Fruit fly (Drosophila melanogaster) whole organism, wandering third instar larva: Measurements from ENCODE around the gene AOX4.

Experiments used
- Abd-B ChIP-seq: fragments of >200 bp; optimal IDR thresholded peaks from 2 replicates; lab custom pipeline; 2017; ENCODE audit warnings: missing biosample characterization, missing genetic modification characterization
- CG32264 ChIP-seq: fragments of 200-800 bp; sonication (Bioruptor generic); optimal IDR thresholded peaks from 2 replicates; lab custom pipeline; 2016; ENCODE audit warnings: missing biosample characterization, missing genetic modification characterization
- CG9705 ChIP-seq: fragments of 200-800 bp; sonication (Bioruptor generic); optimal IDR thresholded peaks from 2 replicates; lab custom pipeline; 2018; ENCODE audit warnings: missing biosample characterization, mild to moderate bottlenecking, missing genetic modification characterization
- CrebA ChIP-seq: fragments of 200-800 bp; sonication (Bioruptor generic); optimal IDR thresholded peaks from 2 replicates; lab custom pipeline; 2016; ENCODE audit warnings: missing biosample characterization, mild to moderate bottlenecking, missing genetic modification characterization, borderline replicate concordance
- Dfd ChIP-seq: fragments of >200 bp; optimal IDR thresholded peaks from 2 replicates; lab custom pipeline; 2017; ENCODE audit warnings: missing biosample characterization, missing genetic modification characterization
- Dif ChIP-seq: fragments of 200-275, 200-300 bp; sonication (Bioruptor generic); optimal IDR thresholded peaks from 2 replicates; lab custom pipeline; 2018; ENCODE audit warnings: missing biosample characterization, missing genetic modification characterization; ENCODE audit not compliant: partially characterized antibody
- GATAd ChIP-seq: sonication (Bioruptor generic); optimal IDR thresholded peaks from 2 replicates; lab custom pipeline; 2016; ENCODE audit warnings: missing biosample characterization, missing genetic modification characterization
- HLH106 ChIP-seq: fragments of 200-800 bp; optimal IDR thresholded peaks from 3 replicates; lab custom pipeline; 2019; ENCODE audit warnings: missing biosample characterization, mild to moderate bottlenecking, missing genetic modification characterization, moderate library complexity
- Hnf4 ChIP-seq: fragments of 200-800 bp; sonication (Bioruptor generic); optimal IDR thresholded peaks from 2 replicates; lab custom pipeline; 2016; ENCODE audit warnings: missing biosample characterization, mild to moderate bottlenecking, missing genetic modification characterization
- Hr78 ChIP-seq: fragments of >200 bp; optimal IDR thresholded peaks from 2 replicates; lab custom pipeline; 2017; ENCODE audit warnings: missing biosample characterization, missing genetic modification characterization
- Hr83 ChIP-seq: fragments of 200-300 bp; sonication (Bioruptor generic); optimal IDR thresholded peaks from 2 replicates; lab custom pipeline; 2016; ENCODE audit warnings: missing biosample characterization, mild to moderate bottlenecking, missing genetic modification characterization, moderate library complexity; ENCODE audit not compliant: poor library complexity, severe bottlenecking
- Jra ChIP-seq: sonication (Bioruptor generic); optimal IDR thresholded peaks from 2 replicates; lab custom pipeline; 2016; ENCODE audit warnings: missing biosample characterization, missing genetic modification characterization
- Mio ChIP-seq: sonication (Bioruptor generic); optimal IDR thresholded peaks from 2 replicates; lab custom pipeline; 2016; ENCODE audit warnings: missing biosample characterization, missing genetic modification characterization
- Myc ChIP-seq: fragments of >200 bp; optimal IDR thresholded peaks from 2 replicates; lab custom pipeline; 2017
- N ChIP-seq: fragments of >200 bp; optimal IDR thresholded peaks from 2 replicates; lab custom pipeline; 2018; ENCODE audit warnings: missing biosample characterization, missing external identifiers, missing genetic modification characterization
- OdsH ChIP-seq: fragments of 200-800 bp; sonication (Bioruptor generic); optimal IDR thresholded peaks from 2 replicates; lab custom pipeline; 2016; ENCODE audit warnings: missing biosample characterization, mild to moderate bottlenecking, missing genetic modification characterization
- Rel ChIP-seq, 2 experiments: fragments of 200-800 bp; sonication (Bioruptor generic) in 1 of 2; optimal IDR thresholded peaks; 2 replicates in 1 of 2; 3 replicates in 1 of 2; lab custom pipeline; 2016 to 2019; ENCODE audit warnings: mild to moderate bottlenecking in 2 of 2, missing biosample characterization in 2 of 2, missing genetic modification characterization in 2 of 2, moderate library complexity in 1 of 2
- Sp1 ChIP-seq: fragments of 200-800 bp; sonication (Bioruptor generic); optimal IDR thresholded peaks from 3 replicates; lab custom pipeline; 2019; ENCODE audit warnings: missing biosample characterization, mild to moderate bottlenecking, missing genetic modification characterization, moderate library complexity
- Vsx2 ChIP-seq: fragments of 200-300, 225-300 bp; sonication (Bioruptor generic); optimal IDR thresholded peaks from 2 replicates; lab custom pipeline; 2018; ENCODE audit warnings: missing biosample characterization, missing genetic modification characterization; ENCODE audit not compliant: partially characterized antibody
- br ChIP-seq: fragments of 200-800 bp; sonication (Bioruptor generic); optimal IDR thresholded peaks from 2 replicates; lab custom pipeline; 2016; ENCODE audit warnings: missing biosample characterization, missing genetic modification characterization
- brk ChIP-seq: fragments of 200-800 bp; sonication (Bioruptor generic); optimal IDR thresholded peaks from 2 replicates; lab custom pipeline; 2016; ENCODE audit warnings: missing biosample characterization, mild to moderate bottlenecking, missing genetic modification characterization
- dl ChIP-seq, 2 experiments: fragments of 175-275, 200-275 bp in 1 of 2; fragments of 200-275 bp in 1 of 2; sonication (Bioruptor generic); optimal IDR thresholded peaks; lab custom pipeline; 2018; ENCODE audit warnings: mild to moderate bottlenecking in 2 of 2, missing biosample characterization in 2 of 2, missing genetic modification characterization in 2 of 2, moderate library complexity in 2 of 2; ENCODE audit not compliant: partially characterized antibody in 2 of 2, insufficient read depth in 1 of 2
- dmrt93B ChIP-seq: fragments of 200-800 bp; sonication (Bioruptor generic); optimal IDR thresholded peaks from 2 replicates; lab custom pipeline; 2018; ENCODE audit warnings: missing biosample characterization, mild to moderate bottlenecking, missing genetic modification characterization
- dsf ChIP-seq: sonication (Bioruptor generic); optimal IDR thresholded peaks from 2 replicates; lab custom pipeline; 2016; ENCODE audit warnings: missing biosample characterization, missing genetic modification characterization, borderline replicate concordance
- ey ChIP-seq: fragments of 200-800 bp; sonication (Bioruptor generic); optimal IDR thresholded peaks from 2 replicates; lab custom pipeline; 2016; ENCODE audit warnings: missing biosample characterization, missing genetic modification characterization
- foxo ChIP-seq, 2 experiments: fragments of 200-800 bp; sonication (Bioruptor generic); optimal IDR thresholded peaks; 2 replicates in 1 of 2; 3 replicates in 1 of 2; lab custom pipeline; 2016 to 2017; ENCODE audit warnings: missing biosample characterization in 2 of 2, missing genetic modification characterization in 2 of 2
- fru ChIP-seq: fragments of 200-800 bp; sonication (Bioruptor generic); optimal IDR thresholded peaks from 3 replicates; lab custom pipeline; 2016; ENCODE audit warnings: missing biosample characterization, mild to moderate bottlenecking, missing genetic modification characterization
- h ChIP-seq: fragments of 200-800 bp; sonication (Bioruptor generic); optimal IDR thresholded peaks from 3 replicates; lab custom pipeline; 2016; ENCODE audit warnings: missing biosample characterization, mild to moderate bottlenecking, missing genetic modification characterization
- jim ChIP-seq: fragments of 175-275, 200-325 bp; sonication (Bioruptor generic); optimal IDR thresholded peaks from 2 replicates; lab custom pipeline; 2016; ENCODE audit warnings: missing biosample characterization, mild to moderate bottlenecking, missing genetic modification characterization
- lola ChIP-seq: fragments of >200 bp; optimal IDR thresholded peaks from 2 replicates; lab custom pipeline; 2017; ENCODE audit warnings: missing biosample characterization, missing genetic modification characterization
- pan ChIP-seq: fragments of >200 bp; optimal IDR thresholded peaks from 2 replicates; lab custom pipeline; 2017
- psq ChIP-seq: fragments of 200-800 bp; sonication (Bioruptor generic); optimal IDR thresholded peaks from 3 replicates; lab custom pipeline; 2017; ENCODE audit warnings: missing biosample characterization, mild to moderate bottlenecking, missing genetic modification characterization, moderate library complexity
- rgr ChIP-seq: fragments of 200-800 bp; sonication (Bioruptor generic); optimal IDR thresholded peaks from 3 replicates; lab custom pipeline; 2016; ENCODE audit warnings: missing biosample characterization, mild to moderate bottlenecking, missing genetic modification characterization
- sv ChIP-seq: fragments of 200-800 bp; sonication (Bioruptor generic); optimal IDR thresholded peaks from 3 replicates; lab custom pipeline; 2016; ENCODE audit warnings: missing biosample characterization, missing genetic modification characterization
- tai ChIP-seq: sonication (Bioruptor generic); optimal IDR thresholded peaks from 2 replicates; lab custom pipeline; 2016; ENCODE audit warnings: missing biosample characterization, missing genetic modification characterization
- usp ChIP-seq: fragments of >200 bp; optimal IDR thresholded peaks from 2 replicates; lab custom pipeline; 2017; ENCODE audit warnings: missing biosample characterization, missing genetic modification characterization
- woc ChIP-seq: sonication (Bioruptor generic); optimal IDR thresholded peaks from 2 replicates; lab custom pipeline; 2016; ENCODE audit warnings: missing biosample characterization, mild to moderate bottlenecking, missing genetic modification characterization

AOX4 gene

DNA sequence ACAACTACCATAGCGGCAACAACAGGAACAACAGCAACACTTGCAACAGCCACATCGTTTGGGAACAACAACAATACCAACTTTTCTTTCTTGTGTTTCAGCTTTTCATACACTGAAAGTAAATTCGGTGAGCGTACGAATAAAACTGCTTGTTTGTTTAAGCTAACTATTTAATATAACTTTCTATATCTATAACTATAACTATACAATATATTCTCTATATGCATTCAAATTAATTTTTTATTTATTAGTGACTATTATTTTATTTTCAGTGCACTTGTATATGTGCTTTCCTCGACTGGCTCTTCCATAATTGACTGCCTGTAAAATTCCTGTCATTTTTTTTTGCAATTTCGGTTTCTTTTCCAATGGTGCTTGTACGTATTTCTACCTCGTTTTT is 14.3 kb upstream of the AOX4 start:
- peak; percentile 19 for TF ChIP-seq HLH106
- TF ChIP-seq dl (GFP tag; optimal IDR thresholded peaks at IDR 0.05; lab: Kevin White, UChicago; ENCODE audit: insufficient read depth in 1 of 2, partially characterized antibody in 2 of 2): no peak

- TF ChIP-seq h (GFP tag; lab: Kevin White, UChicago) (peak; percentile 76), foxo (GFP tag; optimal IDR thresholded peaks at IDR 0.05; lab: Kevin White, UChicago) (peak in 1 of 2 experiments; percentile 59), br (GFP tag; lab: Kevin White, UChicago) (peak; percentile 51), Rel (GFP tag; optimal IDR thresholded peaks at IDR 0.05; lab: Kevin White, UChicago) (no peak), Rel (tag; optimal IDR thresholded peaks at IDR 0.05; lab: Kevin White, UChicago) (no peak), ey (GFP tag; lab: Kevin White, UChicago) (peak; percentile 76), psq (GFP tag; lab: Kevin White, UChicago) (peak; percentile 39), CG9705 (GFP tag; lab: Kevin White, UChicago) (no peak), GATAd (GFP tag; lab: Kevin White, UChicago) (no peak), Hr78 (GFP tag; lab: Kevin White, UChicago) (no peak), CrebA (GFP tag; lab: Kevin White, UChicago) (no peak), Sp1 (GFP tag; lab: Kevin White, UChicago) (peak; percentile 60), Abd-B (GFP tag; lab: Kevin White, UChicago) (no peak), sv (GFP tag; lab: Kevin White, UChicago) (no peak), dsf (GFP tag; lab: Kevin White, UChicago) (no peak), Dfd (no peak), fru (GFP tag; lab: Kevin White, UChicago) (peak; percentile 66), Mio (GFP tag; lab: Kevin White, UChicago) (no peak), rgr (peak; percentile 60), jim (GFP tag; lab: Kevin White, UChicago) (no peak), OdsH (GFP tag; lab: Kevin White, UChicago) (peak; percentile 76), Dif (GFP tag; lab: Kevin White, UChicago) (no peak), brk (GFP tag; lab: Kevin White, UChicago) (no peak), Vsx2 (GFP tag; lab: Kevin White, UChicago) (no peak), Jra (GFP tag; lab: Kevin White, UChicago) (no peak), usp (GFP tag; lab: Kevin White, UChicago) (no peak), Myc (no peak), dmrt93B (peak; percentile 8), Hnf4 (peak; percentile 52), woc (peak; percentile 68), tai (GFP tag; lab: Kevin White, UChicago) (no peak), pan (no peak), lola (GFP tag; lab: Kevin White, UChicago) (no peak), N (GFP tag; lab: Kevin White, UChicago) (no peak), dl (GFP tag; optimal IDR thresholded peaks at IDR 0.05; lab: Kevin White, UChicago; ENCODE audit: insufficient read depth in 1 of 2, partially characterized antibody in 2 of 2) (no peak), CG32264 (no peak), HLH106 (peak; percentile 65), Hr83 (GFP tag; lab: Kevin White, UChicago) (no peak)
Measured at dm6 chr3R:15566340-15566739, 13.7 kb upstream of the AOX4 start.

DNA sequence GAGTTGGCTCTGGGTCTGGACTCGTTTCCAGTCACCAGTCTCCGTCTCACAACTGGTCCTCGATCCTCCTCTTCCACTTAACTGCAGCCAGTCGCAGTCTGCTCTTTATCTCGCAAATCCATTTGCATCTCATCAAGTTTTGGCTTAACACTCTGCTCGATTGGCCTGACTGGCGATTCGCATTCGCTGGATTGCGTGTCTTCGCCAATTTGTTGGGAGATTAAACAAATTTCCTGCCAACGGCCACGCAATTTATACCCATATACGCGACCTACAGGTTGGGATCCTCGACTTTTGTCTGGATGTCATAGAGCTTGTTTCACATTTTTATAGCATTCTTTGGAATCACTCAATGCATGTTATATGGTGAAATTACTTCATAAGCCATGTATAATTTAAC is 4.7 kb upstream of the AOX4 start:
- TF ChIP-seq jim (GFP tag; lab: Kevin White, UChicago): no peak
- no peak for TF ChIP-seq Myc
- TF ChIP-seq CG32264: no peak
- no peak for TF ChIP-seq CrebA (GFP tag; lab: Kevin White, UChicago)
- TF ChIP-seq pan: no peak
- TF ChIP-seq Sp1 (GFP tag; lab: Kevin White, UChicago): no peak
- no peak for TF ChIP-seq tai (GFP tag; lab: Kevin White, UChicago)
- no peak for TF ChIP-seq Vsx2 (GFP tag; lab: Kevin White, UChicago)
- no peak for TF ChIP-seq woc
- TF ChIP-seq HLH106: no peak
- TF ChIP-seq OdsH (GFP tag; lab: Kevin White, UChicago): no peak
- no peak for TF ChIP-seq GATAd (GFP tag; lab: Kevin White, UChicago)
- TF ChIP-seq lola (GFP tag; lab: Kevin White, UChicago): no peak
- TF ChIP-seq Abd-B (GFP tag; lab: Kevin White, UChicago): no peak
- no peak for TF ChIP-seq Dfd
- TF ChIP-seq h (GFP tag; lab: Kevin White, UChicago): no peak
- no peak for TF ChIP-seq Dif (GFP tag; lab: Kevin White, UChicago)
- TF ChIP-seq Hr78 (GFP tag; lab: Kevin White, UChicago): no peak
- TF ChIP-seq Hnf4: no peak
- TF ChIP-seq ey (GFP tag; lab: Kevin White, UChicago): no peak
